Fruit fly (Drosophila melanogaster): ENCODE results near the gene CG42394.

dm6 chr3R:10878628-10879027, 29.0 kb downstream of the CG42394 start:
- TF ChIP-seq Ravus (GFP tag; IDR thresholded peaks at IDR 0.05) (no peak), bowl (GFP tag; IDR thresholded peaks at IDR 0.05) (no peak), CG16863 (GFP tag; optimal IDR thresholded peaks at IDR 0.05) (no peak), eve (GFP tag; optimal IDR thresholded peaks at IDR 0.05) (no peak), gce (GFP tag; IDR thresholded peaks at IDR 0.05) (no peak), tx (GFP tag; optimal IDR thresholded peaks at IDR 0.05) (no peak), CG3847 (GFP tag; IDR thresholded peaks at IDR 0.05) (no peak), mam (GFP tag; optimal IDR thresholded peaks at IDR 0.05) (no peak)

All from whole organism, embryonic.